Fruit fly (Drosophila melanogaster): ENCODE data around the gene eIF5B.

The eIF5B gene

DNA sequence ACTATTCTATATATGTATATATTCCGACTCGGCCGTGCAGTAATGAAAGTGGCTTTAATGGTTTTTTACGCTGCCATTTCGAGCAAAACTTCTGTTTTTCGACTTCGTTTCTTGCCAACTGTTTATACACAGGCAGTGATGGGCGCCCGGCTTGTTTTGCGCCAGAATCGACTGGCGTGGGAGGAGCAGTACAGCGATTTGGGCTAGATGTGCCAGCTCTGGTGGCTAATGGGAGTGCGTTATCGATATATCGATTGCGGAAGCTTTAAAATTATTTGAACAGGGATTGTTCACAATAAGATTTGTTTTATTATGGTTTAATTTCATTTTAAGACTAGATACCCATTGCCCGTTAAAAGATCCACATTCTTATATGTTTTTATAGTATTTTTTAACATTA is 10.4 kb upstream of the eIF5B start, which contains the start of gene CG14971 (continued):
- TF ChIP-seq Atf6 (GFP tag; IDR thresholded peaks at IDR 0.05) (peak; percentile 11; the same call in 1 of the 2 replicates), CG2120 (GFP tag; optimal IDR thresholded peaks at IDR 0.05) (peak; percentile 75), D19A (tag; optimal IDR thresholded peaks at IDR 0.05) (no peak), CG7987 (GFP tag; optimal IDR thresholded peaks at IDR 0.05) (peak; percentile 54), lilli (GFP tag; optimal IDR thresholded peaks at IDR 0.05) (peak; percentile 70), pan (optimal IDR thresholded peaks at IDR 0.05) (no peak), pan (GFP tag; optimal IDR thresholded peaks at IDR 0.05 in 1 of 2, IDR thresholded peaks at IDR 0.05 in 1 of 2) (peak in 1 of 2 experiments; percentile 28), CG15696 (tag; optimal IDR thresholded peaks at IDR 0.05) (peak; percentile 19), CG14014 (GFP tag; IDR thresholded peaks at IDR 0.05) (peak; percentile 25; the same call in 1 of the 2 replicates), Doc2 (GFP tag; IDR thresholded peaks at IDR 0.05) (no peak), CG10959 (GFP tag; IDR thresholded peaks at IDR 0.05) (no peak), CG17385 (GFP tag; optimal IDR thresholded peaks at IDR 0.05) (no peak), ranshi (GFP tag; IDR thresholded peaks at IDR 0.05) (no peak), E2f2 (GFP tag; IDR thresholded peaks at IDR 0.05) (peak; percentile 77), cato (GFP tag; optimal IDR thresholded peaks at IDR 0.05; ENCODE audit: borderline replicate concordance) (no peak), CG18011 (GFP tag; optimal IDR thresholded peaks at IDR 0.05) (no peak), eve (GFP tag; optimal IDR thresholded peaks at IDR 0.05) (no peak), Sry-β (GFP tag; optimal IDR thresholded peaks at IDR 0.05) (peak; percentile 99), CG43689 (GFP tag; IDR thresholded peaks at IDR 0.05) (no peak), NfI (GFP tag; optimal IDR thresholded peaks at IDR 0.05) (peak; percentile 52), jing (GFP tag; optimal IDR thresholded peaks at IDR 0.05) (no peak), CG4820 (GFP tag; optimal IDR thresholded peaks at IDR 0.05) (no peak), pros (GFP tag; optimal IDR thresholded peaks at IDR 0.05) (no peak), B-H2 (GFP tag; optimal IDR thresholded peaks at IDR 0.05) (peak; percentile 64), Dip3 (GFP tag; optimal IDR thresholded peaks at IDR 0.05) (peak; percentile 39), CG11093 (GFP tag; IDR thresholded peaks at IDR 0.05) (no peak), dysf (GFP tag; IDR thresholded peaks at IDR 0.05) (no peak), NK7.1 (GFP tag; optimal IDR thresholded peaks at IDR 0.05) (no peak), grau (tag; optimal IDR thresholded peaks at IDR 0.05) (peak; percentile 37), CG11723 (GFP tag; optimal IDR thresholded peaks at IDR 0.05) (no peak), Hr78 (GFP tag; optimal IDR thresholded peaks at IDR 0.05) (no peak), CG3407 (GFP tag; optimal IDR thresholded peaks at IDR 0.05) (no peak), CG17802 (tag; optimal IDR thresholded peaks at IDR 0.05) (no peak), CG6683 (GFP tag; optimal IDR thresholded peaks at IDR 0.05) (no peak), Poxn (GFP tag; IDR thresholded peaks at IDR 0.05) (no peak), CG13296 (GFP tag; optimal IDR thresholded peaks at IDR 0.05) (no peak), gfzf (GFP tag; optimal IDR thresholded peaks at IDR 0.05) (peak; percentile 44), tgo (GFP tag; IDR thresholded peaks at IDR 0.05) (no peak), jigr1 (GFP tag; IDR thresholded peaks at IDR 0.05) (no peak), row (GFP tag; IDR thresholded peaks at IDR 0.05) (peak; percentile 96), CG7963 (GFP tag; IDR thresholded peaks at IDR 0.05; ENCODE audit: partially characterized antibody) (peak; percentile 77), CrebB (tag; optimal IDR thresholded peaks at IDR 0.05) (no peak), CG14860 (GFP tag; IDR thresholded peaks at IDR 0.05; ENCODE audit: partially characterized antibody) (peak; percentile 81), MTF-1 (GFP tag; optimal IDR thresholded peaks at IDR 0.05; ENCODE audit: borderline replicate concordance) (no peak), trem (tag; optimal IDR thresholded peaks at IDR 0.05) (peak; percentile 59), CG12769 (tag; optimal IDR thresholded peaks at IDR 0.05) (no peak), Doc3 (GFP tag; IDR thresholded peaks at IDR 0.05; ENCODE audit: partially characterized antibody) (peak; percentile 76), Atf3 (GFP tag; optimal IDR thresholded peaks at IDR 0.05) (no peak), ftz-f1 (GFP tag; optimal IDR thresholded peaks at IDR 0.05) (peak; percentile 9), CG1832 (GFP tag; optimal IDR thresholded peaks at IDR 0.05) (no peak), CG4360 (GFP tag; IDR thresholded peaks at IDR 0.05) (no peak)
